Fruit fly (Drosophila melanogaster): ENCODE results near the gene IntS14.

DNA sequence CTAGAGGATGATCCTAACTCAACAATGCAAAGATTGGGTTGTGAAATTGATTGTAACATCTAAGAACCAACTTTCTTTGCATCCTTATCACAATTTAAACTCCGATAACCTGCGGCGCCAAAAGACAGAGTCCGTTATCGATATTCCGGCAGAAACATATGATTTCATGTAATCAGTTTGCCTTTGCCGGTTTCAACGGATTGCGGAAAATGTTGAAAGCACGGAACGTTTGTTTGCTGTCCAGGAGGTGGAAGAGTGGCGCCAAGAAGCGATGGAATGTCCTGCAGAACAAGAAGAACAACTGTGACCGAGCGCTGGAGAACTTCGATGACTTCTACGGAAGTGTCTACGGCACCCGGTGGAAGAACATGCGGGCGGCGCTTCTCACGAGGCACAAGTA is 16.6 kb upstream of the IntS14 start:
- TF ChIP-seq D1 (tag; optimal IDR thresholded peaks at IDR 0.05), result no peak
- no peak for TF ChIP-seq CG32121 (GFP tag; IDR thresholded peaks at IDR 0.05)
